Fruit fly (Drosophila melanogaster) whole organism, adult: ENCODE data around the gene Best1.

ENCODE experiments used
- CG11617 ChIP-seq: fragments of 200-800 bp; sonication (Bioruptor generic); optimal IDR thresholded peaks from 2 replicates; lab custom pipeline; 2017; ENCODE audit warnings: mild to moderate bottlenecking, missing biosample characterization, missing genetic modification reagents, missing genetic modification characterization
- CG12768 ChIP-seq: fragments of 200-800 bp; sonication (Bioruptor generic); optimal IDR thresholded peaks from 2 replicates; lab custom pipeline; 2017; ENCODE audit warnings: missing biosample characterization, missing genetic modification characterization, mild to moderate bottlenecking, moderate library complexity, missing genetic modification reagents
- CG14711 ChIP-seq: fragments of 200-800 bp; sonication (Bioruptor generic); optimal IDR thresholded peaks from 2 replicates; lab custom pipeline; 2018; ENCODE audit warnings: missing biosample characterization, mild to moderate bottlenecking, missing genetic modification characterization, moderate library complexity
- CG1620 ChIP-seq: fragments of 200-800 bp; sonication (Bioruptor generic); optimal IDR thresholded peaks from 2 replicates; lab custom pipeline; 2016; ENCODE audit warnings: missing biosample characterization, missing genetic modification characterization
- CG33017 ChIP-seq: fragments of 200-800 bp; sonication (Bioruptor generic); optimal IDR thresholded peaks from 2 replicates; lab custom pipeline; 2018; ENCODE audit warnings: missing biosample characterization, mild to moderate bottlenecking, missing genetic modification characterization, moderate library complexity
- CG5204 ChIP-seq: fragments of 200-800 bp; sonication (Bioruptor generic); optimal IDR thresholded peaks from 2 replicates; lab custom pipeline; 2016; ENCODE audit warnings: missing biosample characterization, missing genetic modification characterization
- CG7045 ChIP-seq: fragments of 200-800 bp; sonication (Bioruptor generic); optimal IDR thresholded peaks from 2 replicates; lab custom pipeline; 2017; ENCODE audit warnings: missing biosample characterization, mild to moderate bottlenecking, missing genetic modification characterization
- CG7101 ChIP-seq: fragments of 200-800 bp; sonication (Bioruptor generic); optimal IDR thresholded peaks from 2 replicates; lab custom pipeline; 2018; ENCODE audit warnings: missing biosample characterization, mild to moderate bottlenecking, missing genetic modification characterization, moderate library complexity
- Clk ChIP-seq: fragments of 200-800 bp; sonication (Bioruptor generic); optimal IDR thresholded peaks from 2 replicates; lab custom pipeline; 2017; ENCODE audit warnings: missing biosample characterization, missing genetic modification characterization
- Crg-1 ChIP-seq: fragments of 200-800 bp; sonication (Bioruptor generic); optimal IDR thresholded peaks from 2 replicates; lab custom pipeline; 2016; ENCODE audit warnings: missing biosample characterization, missing genetic modification characterization
- Hr96 ChIP-seq: fragments of 200-800 bp; sonication (Bioruptor generic); optimal IDR thresholded peaks from 2 replicates; lab custom pipeline; 2016; ENCODE audit warnings: missing biosample characterization, missing genetic modification characterization
- Mnt ChIP-seq: fragments of 200-800 bp; sonication (Bioruptor generic); optimal IDR thresholded peaks from 2 replicates; lab custom pipeline; 2016; ENCODE audit warnings: missing biosample characterization, mild to moderate bottlenecking, missing genetic modification characterization
- bab1 ChIP-seq: fragments of 200-800 bp; sonication (Bioruptor generic); optimal IDR thresholded peaks from 3 replicates; lab custom pipeline; 2019; ENCODE audit warnings: missing biosample characterization, mild to moderate bottlenecking, missing genetic modification characterization, moderate library complexity
- cic ChIP-seq: fragments of 200-800 bp; sonication (Bioruptor generic); optimal IDR thresholded peaks from 2 replicates; lab custom pipeline; 2017; ENCODE audit warnings: missing biosample characterization, mild to moderate bottlenecking, missing genetic modification characterization, moderate library complexity
- cnc ChIP-seq, 2 experiments: fragments of >200 bp; optimal IDR thresholded peaks; 2 replicates each; lab custom pipeline; 2017
- kay ChIP-seq: fragments of 200-800 bp; sonication (Bioruptor generic); peaks from one replicate; lab custom pipeline; 2016; ENCODE audit warnings: missing biosample characterization, missing genetic modification characterization, borderline replicate concordance
- ovo ChIP-seq: fragments of 200-800 bp; sonication (Bioruptor generic); optimal IDR thresholded peaks from 2 replicates; lab custom pipeline; 2016; ENCODE audit warnings: missing biosample characterization, missing genetic modification characterization
- pad ChIP-seq: fragments of 200-800 bp; sonication (Bioruptor generic); optimal IDR thresholded peaks from 3 replicates; lab custom pipeline; 2017; ENCODE audit warnings: missing biosample characterization, missing genetic modification characterization, mild to moderate bottlenecking, moderate library complexity, missing genetic modification reagents
- tj ChIP-seq: fragments of 200-800 bp; sonication (Bioruptor generic); optimal IDR thresholded peaks from 3 replicates; lab custom pipeline; 2017; ENCODE audit warnings: missing biosample characterization, mild to moderate bottlenecking, missing genetic modification characterization, moderate library complexity
- toe ChIP-seq: fragments of 200-800 bp; sonication (Bioruptor generic); optimal IDR thresholded peaks from 2 replicates; lab custom pipeline; 2016; ENCODE audit warnings: missing biosample characterization, missing genetic modification characterization

The Best1 gene

DNA sequence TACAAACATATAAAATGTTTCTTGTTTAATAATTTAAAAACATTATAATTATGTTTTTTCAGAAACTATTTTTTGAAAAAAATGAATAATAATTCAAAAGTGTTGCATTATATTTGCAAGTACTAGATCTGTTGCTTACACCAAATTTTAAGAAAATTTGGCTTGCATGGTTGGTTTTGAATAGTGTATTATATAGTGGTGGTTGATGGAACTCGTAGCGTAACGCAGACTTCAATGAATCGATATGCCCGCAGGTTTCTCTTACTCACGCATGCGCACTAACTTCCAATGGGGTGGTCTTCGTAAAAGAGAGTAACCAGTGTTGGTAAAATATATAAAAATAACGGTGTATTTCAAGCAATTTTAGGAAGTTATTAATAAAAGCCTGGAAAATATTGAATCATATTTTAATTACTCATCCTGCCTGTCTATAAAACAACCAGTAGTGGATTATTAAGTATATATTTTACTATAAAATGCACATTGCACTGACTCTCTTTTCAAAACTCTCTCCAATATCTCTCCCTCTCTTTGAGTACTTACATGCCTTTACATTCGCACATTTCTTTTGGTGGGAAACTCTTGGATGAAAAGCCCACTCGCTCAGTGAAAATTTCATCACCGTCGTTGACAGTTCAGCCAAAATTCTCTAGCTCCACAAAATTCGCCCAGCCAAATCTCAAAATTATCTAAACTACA lies 19.9 kb upstream of the Best1 start, which contains the start of gene Syn:
Gene Syn, plus strand, starts transcription at position 606 of the 699 bp plus-strand sequence.
- peak; percentile 17 for TF ChIP-seq CG7045 (GFP tag; lab: Kevin White, UChicago)
- no peak for TF ChIP-seq CG14711
- TF ChIP-seq CG33017, result peak; percentile 13

DNA sequence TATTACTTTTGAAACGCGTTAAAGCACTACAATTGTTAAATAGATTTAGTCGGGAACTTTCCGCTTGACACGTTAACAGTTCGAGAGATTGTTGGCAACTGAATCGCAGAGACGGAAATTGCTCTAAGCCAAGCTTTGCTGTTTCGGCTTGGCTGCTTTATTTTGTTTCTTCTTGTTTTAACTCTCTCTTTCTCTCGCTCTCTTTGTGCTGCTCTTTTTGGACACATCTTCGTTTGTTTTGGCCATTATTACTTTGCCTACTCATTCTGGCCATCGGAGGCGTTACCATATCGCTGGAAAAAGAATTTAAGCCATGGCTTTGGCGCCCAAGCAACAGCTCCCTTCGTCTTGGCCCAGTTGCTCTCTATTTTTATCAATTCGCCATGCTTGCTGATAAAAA lies 19.2 kb upstream of the Best1 start, which contains the start of gene CG12814:
Gene CG12814, minus strand, starts transcription at position 84 of the 400 bp plus-strand sequence.
- TF ChIP-seq Crg-1 (GFP tag; lab: Kevin White, UChicago) (no peak), pad (no peak), bab1 (GFP tag; lab: Kevin White, UChicago) (peak; percentile 21), Hr96 (no peak)

DNA sequence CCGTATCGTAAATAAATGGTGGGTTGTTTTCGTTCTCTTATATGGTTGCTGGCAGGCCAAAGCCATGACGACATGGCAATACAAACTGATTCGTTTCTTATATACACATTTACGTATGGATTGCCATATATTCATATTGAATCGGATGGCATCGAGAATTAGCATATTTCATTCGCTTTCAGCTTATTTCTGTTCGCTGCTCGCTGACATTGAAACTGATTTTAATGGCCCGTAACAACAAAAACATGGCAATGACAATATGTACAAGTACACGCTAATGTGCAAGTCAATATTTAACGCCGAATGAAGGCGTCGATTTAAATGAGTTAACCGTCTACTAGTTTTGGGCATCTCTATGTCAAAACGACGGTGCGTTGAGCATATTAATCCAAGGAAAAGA lies 15.7 kb upstream of the Best1 start:
- TF ChIP-seq CG7101 (tag; lab: Kevin White, UChicago) (no peak), Mnt (no peak), Hr96 (no peak), cic (GFP tag; lab: Kevin White, UChicago) (no peak), toe (GFP tag; lab: Kevin White, UChicago) (no peak), cnc (optimal IDR thresholded peaks at IDR 0.05; lab: Kevin White, UChicago) (no peak), CG1620 (no peak), pad (no peak), ovo (GFP tag; lab: Kevin White, UChicago) (no peak), bab1 (GFP tag; lab: Kevin White, UChicago) (no peak), CG14711 (no peak), tj (no peak), CG12768 (no peak)

DNA sequence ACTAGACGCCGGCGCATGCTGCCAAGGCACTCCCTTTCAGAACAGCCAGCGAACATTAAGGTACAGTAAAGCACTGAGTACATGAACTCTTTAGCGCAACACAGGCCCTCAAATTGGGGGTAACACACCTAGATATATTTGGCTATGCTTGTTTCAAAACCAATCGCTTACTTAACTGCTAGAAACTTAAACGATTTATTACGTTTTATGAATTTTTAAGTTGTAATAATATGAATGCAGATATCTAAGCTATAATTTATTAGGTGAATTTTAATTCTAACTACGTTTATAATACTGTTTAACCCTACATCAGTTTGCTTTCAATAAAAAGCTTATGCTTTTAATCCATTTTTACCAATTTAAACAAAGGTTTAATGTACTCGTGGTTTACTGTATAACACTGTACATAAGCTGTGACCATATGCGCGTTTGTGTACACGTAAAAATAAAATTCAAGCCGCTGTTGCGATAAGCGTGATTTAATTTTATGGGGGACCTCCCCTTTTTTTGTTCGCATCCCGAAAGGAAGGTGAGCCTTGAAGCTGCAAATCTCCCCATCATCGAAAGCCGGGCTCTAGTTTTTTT lies 6.7 kb upstream of the Best1 start:
- no peak for TF ChIP-seq CG11617 (GFP tag; lab: Kevin White, UChicago)
- TF ChIP-seq CG5204 (GFP tag; lab: Kevin White, UChicago), result no peak
- no peak for TF ChIP-seq CG12768
- TF ChIP-seq CG14711, result no peak
- no peak for TF ChIP-seq Mnt
- no peak for TF ChIP-seq kay (GFP tag; lab: Kevin White, UChicago)
- TF ChIP-seq ovo (GFP tag; lab: Kevin White, UChicago), result no peak
- no peak for TF ChIP-seq bab1 (GFP tag; lab: Kevin White, UChicago)
- no peak for TF ChIP-seq Hr96
- TF ChIP-seq Clk (GFP tag; lab: Kevin White, UChicago), result no peak
- TF ChIP-seq toe (GFP tag; lab: Kevin White, UChicago), result no peak
- TF ChIP-seq CG7101 (tag; lab: Kevin White, UChicago), result no peak
- no peak for TF ChIP-seq CG1620
- TF ChIP-seq CG7045 (GFP tag; lab: Kevin White, UChicago), result no peak
- TF ChIP-seq cic (GFP tag; lab: Kevin White, UChicago), result no peak
- no peak for TF ChIP-seq Crg-1 (GFP tag; lab: Kevin White, UChicago)
- TF ChIP-seq tj, result no peak
- TF ChIP-seq pad, result no peak
- no peak for TF ChIP-seq cnc (optimal IDR thresholded peaks at IDR 0.05; lab: Kevin White, UChicago)
- TF ChIP-seq CG33017, result no peak

dm6 chr3R:10169124-10169766 lies 1.0 kb downstream of the Best1 start:
- TF ChIP-seq tj (peak; percentile 66), kay (GFP tag; lab: Kevin White, UChicago) (peak; percentile 80), cnc (optimal IDR thresholded peaks at IDR 0.05; lab: Kevin White, UChicago) (no peak)

DNA sequence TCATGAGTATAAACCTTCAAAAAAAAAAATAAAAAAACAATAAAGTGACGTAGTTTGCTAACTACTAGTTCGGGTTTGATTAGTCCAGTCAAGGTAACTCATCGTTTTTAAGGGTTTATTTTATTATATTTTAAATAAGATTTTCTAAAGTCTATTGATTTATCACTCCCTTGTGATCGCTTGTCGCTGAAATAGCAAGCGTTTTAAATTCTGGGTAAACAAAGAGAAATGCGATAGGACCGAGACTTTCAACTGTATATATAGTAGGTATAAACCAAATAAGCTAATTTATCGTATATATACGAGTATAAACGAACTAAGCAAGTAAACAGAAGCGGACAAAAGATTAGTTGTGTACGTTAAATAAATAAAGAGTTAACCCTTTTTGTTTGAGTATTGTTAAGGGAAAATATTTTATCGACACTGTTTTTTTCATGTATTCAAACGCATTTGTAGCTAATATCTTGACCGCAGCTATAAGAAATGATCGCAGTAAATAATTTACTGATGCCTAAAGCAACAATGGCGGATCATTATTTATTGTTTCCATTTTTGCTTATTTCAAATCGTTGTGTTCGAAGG lies 1.7 kb downstream of the Best1 start:
- TF ChIP-seq kay (GFP tag; lab: Kevin White, UChicago), result peak; percentile 95
- TF ChIP-seq CG33017, result peak; percentile 85
- no peak for TF ChIP-seq cnc (optimal IDR thresholded peaks at IDR 0.05; lab: Kevin White, UChicago)
- TF ChIP-seq CG5204 (GFP tag; lab: Kevin White, UChicago), result peak; percentile 41
- TF ChIP-seq CG7101 (tag; lab: Kevin White, UChicago), result peak; percentile 87
- peak; percentile 92 for TF ChIP-seq Crg-1 (GFP tag; lab: Kevin White, UChicago)
- TF ChIP-seq cic (GFP tag; lab: Kevin White, UChicago), result peak; percentile 65
- peak; percentile 70 for TF ChIP-seq toe (GFP tag; lab: Kevin White, UChicago)
- TF ChIP-seq ovo (GFP tag; lab: Kevin White, UChicago), result peak; percentile 78
- TF ChIP-seq CG7045 (GFP tag; lab: Kevin White, UChicago), result peak; percentile 86
- TF ChIP-seq CG1620, result peak; percentile 68
- peak; percentile 91 for TF ChIP-seq CG12768
- TF ChIP-seq Clk (GFP tag; lab: Kevin White, UChicago), result peak; percentile 56
- peak; percentile 16 for TF ChIP-seq Mnt
- peak; percentile 72 for TF ChIP-seq CG14711
- TF ChIP-seq tj, result no peak
- TF ChIP-seq pad, result peak; percentile 66
- peak; percentile 33 for TF ChIP-seq Hr96
- peak; percentile 70 for TF ChIP-seq CG11617 (GFP tag; lab: Kevin White, UChicago)
- peak; percentile 52 for TF ChIP-seq bab1 (GFP tag; lab: Kevin White, UChicago)
